Fruit fly (Drosophila melanogaster): ENCODE results near the gene Vps13D.

Vps13D gene

DNA sequence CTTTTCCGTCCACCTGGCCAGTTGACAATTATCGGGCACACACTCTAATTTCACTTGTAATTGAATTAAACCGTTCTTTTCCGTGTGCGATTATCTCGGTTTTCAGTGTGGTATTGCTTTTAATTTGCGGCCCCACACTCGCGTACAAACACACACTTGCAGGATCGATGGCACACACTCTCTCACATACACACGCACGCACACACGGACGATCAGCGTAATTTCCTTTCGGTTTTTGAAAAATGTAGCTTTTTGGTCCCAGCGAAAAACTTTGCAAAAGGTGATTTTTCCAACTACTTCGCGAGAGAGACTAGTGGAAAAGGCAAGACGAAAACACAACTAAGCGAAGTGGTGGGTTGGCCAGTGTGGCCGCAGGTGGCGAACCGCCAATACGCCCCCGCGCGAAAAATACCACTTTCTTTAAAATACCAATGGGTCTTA is 49.9 kb downstream of the Vps13D start, which contains the start of gene Atg1:
Gene Atg1, minus strand, starts transcription at position 387 of the 441 bp plus-strand sequence.
- TF ChIP-seq ss (GFP tag; optimal IDR thresholded peaks at IDR 0.05) (no peak), esn (GFP tag; optimal IDR thresholded peaks at IDR 0.05) (peak; percentile 8), spab (GFP tag; optimal IDR thresholded peaks at IDR 0.05) (no peak), acj6 (GFP tag; optimal IDR thresholded peaks at IDR 0.05) (no peak), vri (GFP tag; optimal IDR thresholded peaks at IDR 0.05) (peak; percentile 33), CG6854 (GFP tag; optimal IDR thresholded peaks at IDR 0.05) (peak; percentile 44), Gug (GFP tag; IDR thresholded peaks at IDR 0.05) (no peak), CG3032 (tag; optimal IDR thresholded peaks at IDR 0.05) (no peak), CG1621 (tag; optimal IDR thresholded peaks at IDR 0.05) (no peak), CG6163 (GFP tag; IDR thresholded peaks at IDR 0.05) (peak; percentile 49; the same call in 2 of the 3 replicates), salr (GFP tag; optimal IDR thresholded peaks at IDR 0.05) (no peak), net (GFP tag; optimal IDR thresholded peaks at IDR 0.05) (no peak), CG32006 (GFP tag; optimal IDR thresholded peaks at IDR 0.05) (no peak), CG8119 (GFP tag; IDR thresholded peaks at IDR 0.05) (no peak), Sox14 (GFP tag; optimal IDR thresholded peaks at IDR 0.05) (peak; percentile 9), CG34406 (GFP tag; optimal IDR thresholded peaks at IDR 0.05) (no peak), CG6276 (GFP tag; optimal IDR thresholded peaks at IDR 0.05) (no peak), Smox (GFP tag; optimal IDR thresholded peaks at IDR 0.05) (no peak), CG6808 (GFP tag; optimal IDR thresholded peaks at IDR 0.05) (no peak), CG8319 (GFP tag; optimal IDR thresholded peaks at IDR 0.05) (no peak), CG10631 (GFP tag; optimal IDR thresholded peaks at IDR 0.05) (no peak), Eip78C (GFP tag) (peak; percentile 85), dsx (GFP tag; optimal IDR thresholded peaks at IDR 0.05; ENCODE audit: poor library complexity, severe bottlenecking) (no peak), CG4318 (GFP tag; optimal IDR thresholded peaks at IDR 0.05) (no peak)

DNA sequence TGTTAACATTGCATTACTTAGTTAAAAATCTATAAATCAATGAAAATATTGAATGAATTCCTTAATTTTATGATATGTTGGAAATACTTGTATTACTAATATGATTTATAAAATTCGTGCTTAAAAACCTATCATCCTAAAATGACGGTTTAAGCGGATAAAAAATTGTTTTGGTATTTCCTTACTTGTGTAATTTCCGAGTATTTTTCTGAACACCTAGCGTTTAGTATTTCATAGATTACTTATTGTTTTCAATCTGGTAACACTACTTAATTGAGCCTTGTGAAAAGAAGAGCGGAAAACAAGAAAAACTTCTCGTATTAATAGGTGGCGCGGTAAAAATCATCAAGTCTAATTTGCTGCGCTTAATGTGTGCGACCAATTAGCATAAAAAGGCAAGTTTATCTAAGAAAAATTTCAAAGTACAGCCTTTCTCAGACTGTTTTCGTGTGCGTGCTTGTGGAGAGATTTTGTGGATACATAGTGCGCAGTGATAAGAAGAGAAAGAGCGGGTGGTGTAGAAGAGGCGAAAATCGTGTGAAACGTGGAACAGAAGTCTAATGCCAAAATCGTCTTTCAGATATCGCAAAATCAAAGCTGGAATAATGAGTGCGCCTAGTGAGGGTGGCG is 50.9 kb downstream of the Vps13D start, which contains the start of gene Sap130:
Gene Sap130, plus strand, starts transcription at position 243 of the 630 bp plus-strand sequence.
- peak; percentile 2 for TF ChIP-seq dsx (GFP tag; optimal IDR thresholded peaks at IDR 0.05; ENCODE audit: poor library complexity, severe bottlenecking)
- TF ChIP-seq Lpt (GFP tag; optimal IDR thresholded peaks at IDR 0.05): no peak
- TF ChIP-seq Eip78C (GFP tag): peak; percentile 20

dm6 chr3L:12806290-12806743 is 51.5 kb downstream of the Vps13D start:
- TF ChIP-seq fd85E (GFP tag; optimal IDR thresholded peaks at IDR 0.05) (peak; percentile 51), CG31627 (GFP tag; optimal IDR thresholded peaks at IDR 0.05) (peak; percentile 25), spab (GFP tag; optimal IDR thresholded peaks at IDR 0.05) (no peak), CG10669 (GFP tag; optimal IDR thresholded peaks at IDR 0.05) (no peak), CG6276 (GFP tag; optimal IDR thresholded peaks at IDR 0.05) (no peak), Hr38 (GFP tag; optimal IDR thresholded peaks at IDR 0.05) (no peak), CG6808 (GFP tag; optimal IDR thresholded peaks at IDR 0.05) (no peak), topi (GFP tag; optimal IDR thresholded peaks at IDR 0.05) (peak; percentile 54), fkh (GFP tag; optimal IDR thresholded peaks at IDR 0.05) (no peak), salr (GFP tag; optimal IDR thresholded peaks at IDR 0.05) (no peak), CG11294 (GFP tag; IDR thresholded peaks at IDR 0.05) (no peak), Smox (GFP tag; optimal IDR thresholded peaks at IDR 0.05) (no peak), pdm3 (GFP tag; optimal IDR thresholded peaks at IDR 0.05) (no peak), svp (GFP tag) (no peak), Ets21C (GFP tag; optimal IDR thresholded peaks at IDR 0.05) (no peak), Eip75B (GFP tag; optimal IDR thresholded peaks at IDR 0.05) (peak; percentile 34), CG16779 (tag; optimal IDR thresholded peaks at IDR 0.05) (peak; percentile 16), CG6163 (GFP tag; IDR thresholded peaks at IDR 0.05) (peak; percentile 85), Ets96B (tag; optimal IDR thresholded peaks at IDR 0.05) (peak; percentile 59), CG7368 (GFP tag; optimal IDR thresholded peaks at IDR 0.05) (peak; percentile 57), Sox15 (GFP tag; optimal IDR thresholded peaks at IDR 0.05) (no peak), Hr39 (GFP tag; optimal IDR thresholded peaks at IDR 0.05) (peak; percentile 18), CG32006 (GFP tag; optimal IDR thresholded peaks at IDR 0.05) (no peak), CG8632 (GFP tag; optimal IDR thresholded peaks at IDR 0.05) (peak; percentile 67), OdsH (GFP tag; optimal IDR thresholded peaks at IDR 0.05) (peak; percentile 55), achi (GFP tag; optimal IDR thresholded peaks at IDR 0.05) (peak; percentile 67), Hr4 (GFP tag; optimal IDR thresholded peaks at IDR 0.05) (peak; percentile 66), CG8119 (GFP tag; IDR thresholded peaks at IDR 0.05) (peak; percentile 66; the same call in 2 of the 3 replicates), eg (GFP tag; IDR thresholded peaks at IDR 0.05) (peak; percentile 72; the same call in 2 of the 3 replicates), CG9139 (GFP tag; optimal IDR thresholded peaks at IDR 0.05) (no peak)
